Worm (Caenorhabditis elegans) whole organism, L4 larva: Measurements from ENCODE around the gene Y22D7AL.7.

Experiments used
- D1046.2 ChIP-seq: fragments of 200-800 bp; sonication (Bioruptor generic); IDR thresholded peaks from 2 replicates; pipeline ENCODE4 v1.3.6; 2022; ENCODE audit warnings: missing genetic modification characterization, missing compliant biosample characterization
- F26F4.8 ChIP-seq: fragments of 200-800 bp; sonication (Bioruptor generic); conservative IDR thresholded peaks from 2 replicates; pipeline ENCODE4 v1.3.6; 2022; ENCODE audit warnings: missing genetic modification characterization, missing compliant biosample characterization
- F44E2.7 ChIP-seq: fragments of 200-800 bp; sonication (Bioruptor generic); IDR thresholded peaks from 2 replicates; pipeline ENCODE4 v2.1.2; 2022; ENCODE audit warnings: missing genetic modification characterization, missing compliant biosample characterization
- T20F7.1 ChIP-seq: fragments of 200-800 bp; sonication (Bioruptor generic); optimal IDR thresholded peaks from 2 replicates; lab custom pipeline; 2018; ENCODE audit warnings: mild to moderate bottlenecking, missing genetic modification characterization, missing compliant biosample characterization
- Y75B8A.6 ChIP-seq: fragments of 200-800 bp; sonication (Bioruptor generic); IDR thresholded peaks from 2 replicates; pipeline ENCODE4 v1.3.6; 2022; ENCODE audit warnings: missing genetic modification reagents, missing genetic modification characterization, missing compliant biosample characterization
- aha-1 ChIP-seq: fragments of 150-350 bp; peaks from one replicate; lab custom pipeline; 2014; ENCODE audit warnings: missing biosample characterization, missing genetic modification characterization
- aly-2 ChIP-seq: sonication (generic microtip); optimal IDR thresholded peaks from 2 replicates; lab custom pipeline; 2018; ENCODE audit warnings: missing biosample characterization, missing genetic modification characterization
- ama-1 ChIP-seq: fragments of 150-350 bp; optimal IDR thresholded peaks from 2 replicates; lab custom pipeline; 2014; ENCODE audit warnings: inconsistent platforms, mixed read lengths
- ceh-20 ChIP-seq: fragments of 200-800 bp; sonication (Bioruptor generic); IDR thresholded peaks from 2 replicates; pipeline ENCODE4 v1.3.6; 2022; ENCODE audit warnings: missing genetic modification reagents, missing genetic modification characterization, missing compliant biosample characterization
- ceh-62 ChIP-seq: sonication (generic microtip); optimal IDR thresholded peaks from 2 replicates; lab custom pipeline; 2017; ENCODE audit warnings: missing biosample characterization, missing genetic modification characterization
- cey-2 ChIP-seq: sonication (generic microtip); optimal IDR thresholded peaks from 3 replicates; lab custom pipeline; 2017; ENCODE audit warnings: missing genetic modification characterization, mild to moderate bottlenecking, missing compliant biosample characterization, antibody characterized with exemption, borderline replicate concordance; ENCODE audit not compliant: insufficient read depth
- daf-16 ChIP-seq, 3 experiments: sonication (generic microtip); optimal IDR thresholded peaks; 2 replicates each; lab custom pipeline; 2016 to 2017; ENCODE audit warnings: missing genetic modification characterization in 3 of 3, missing genetic modification reagents in 3 of 3, mild to moderate bottlenecking in 2 of 3, missing compliant biosample characterization in 2 of 3, missing biosample characterization in 1 of 3, moderate library complexity in 1 of 3
- dmd-6 ChIP-seq: fragments of 200-800 bp; sonication (Bioruptor generic); IDR thresholded peaks from 2 replicates; pipeline ENCODE4 v1.3.6; 2022; ENCODE audit warnings: missing genetic modification reagents, missing genetic modification characterization, missing compliant biosample characterization
- dve-1 ChIP-seq: sonication (generic microtip); optimal IDR thresholded peaks from 2 replicates; lab custom pipeline; 2017; ENCODE audit warnings: antibody characterized with exemption, mild to moderate bottlenecking, missing genetic modification characterization, missing compliant biosample characterization; ENCODE audit not compliant: insufficient read depth
- fkh-10 ChIP-seq: fragments of 150-350 bp; optimal IDR thresholded peaks from 2 replicates; lab custom pipeline; 2014; ENCODE audit warnings: missing biosample characterization, missing genetic modification reagents, missing genetic modification characterization
- hif-1 ChIP-seq, 2 experiments: sonication (generic microtip); optimal IDR thresholded peaks; 2 replicates each; lab custom pipeline; 2016 to 2017; ENCODE audit warnings: missing compliant biosample characterization in 2 of 2, missing genetic modification characterization in 2 of 2, missing genetic modification reagents in 2 of 2, missing genotype in 2 of 2, mild to moderate bottlenecking in 1 of 2
- hlh-11 ChIP-seq: fragments of 200-800 bp; sonication (Bioruptor generic); optimal IDR thresholded peaks from 2 replicates; lab custom pipeline; 2018; ENCODE audit warnings: mild to moderate bottlenecking, missing genetic modification characterization, missing compliant biosample characterization
- hlh-30 ChIP-seq: sonication (generic microtip); optimal IDR thresholded peaks from 2 replicates; lab custom pipeline; 2017; ENCODE audit warnings: antibody characterized with exemption, mild to moderate bottlenecking, missing genetic modification characterization, missing compliant biosample characterization; ENCODE audit not compliant: insufficient read depth
- jun-1 ChIP-seq: fragments of 150-350 bp; optimal IDR thresholded peaks from 2 replicates; lab custom pipeline; 2014; ENCODE audit warnings: missing biosample characterization, missing genetic modification reagents, missing genetic modification characterization
- lin-1 ChIP-seq: fragments of 200-800 bp; sonication (Bioruptor generic); IDR thresholded peaks from 2 replicates; pipeline ENCODE4 v1.3.6; 2022; ENCODE audit warnings: missing genetic modification reagents, missing genetic modification characterization, missing compliant biosample characterization
- lin-13 ChIP-seq: fragments of 150-350 bp; optimal IDR thresholded peaks from 2 replicates; lab custom pipeline; 2014; ENCODE audit warnings: missing biosample characterization, missing genetic modification reagents, missing genetic modification characterization
- lin-29 ChIP-seq: fragments of 200-800 bp; sonication (Bioruptor generic); IDR thresholded peaks from 2 replicates; pipeline ENCODE4 v1.3.6; 2022; ENCODE audit warnings: missing genetic modification reagents, missing genetic modification characterization, missing compliant biosample characterization
- mdt-29 ChIP-seq: fragments of 200-800 bp; sonication (Bioruptor generic); IDR thresholded peaks from 2 replicates; pipeline ENCODE4 v1.3.6; 2022; ENCODE audit warnings: missing genetic modification reagents, missing genetic modification characterization, missing compliant biosample characterization
- nhr-10 ChIP-seq: fragments of 150-350 bp; optimal IDR thresholded peaks from 2 replicates; lab custom pipeline; 2014; ENCODE audit warnings: missing biosample characterization, missing genetic modification characterization
- nhr-102 ChIP-seq: sonication (generic microtip); optimal IDR thresholded peaks from 2 replicates; lab custom pipeline; 2016; ENCODE audit warnings: mild to moderate bottlenecking, missing genetic modification characterization, moderate library complexity, missing compliant biosample characterization
- nhr-25 ChIP-seq: sonication (generic microtip); optimal IDR thresholded peaks from 2 replicates; lab custom pipeline; 2017; ENCODE audit warnings: missing genetic modification characterization, mild to moderate bottlenecking, missing compliant biosample characterization, antibody characterized with exemption, moderate library complexity, borderline replicate concordance; ENCODE audit not compliant: insufficient read depth
- nhr-28 ChIP-seq: fragments of 150-350 bp; optimal IDR thresholded peaks from 2 replicates; lab custom pipeline; 2014; ENCODE audit warnings: missing biosample characterization, missing genetic modification characterization
- nhr-48 ChIP-seq: sonication (generic microtip); optimal IDR thresholded peaks from 2 replicates; lab custom pipeline; 2016; ENCODE audit warnings: mild to moderate bottlenecking, missing genetic modification characterization, missing compliant biosample characterization
- nhr-6 ChIP-seq: fragments of 150-350 bp; optimal IDR thresholded peaks from 2 replicates; lab custom pipeline; 2014; ENCODE audit warnings: missing biosample characterization, missing genetic modification characterization
- nhr-77 ChIP-seq: fragments of 150-350 bp; optimal IDR thresholded peaks from 2 replicates; lab custom pipeline; 2014; ENCODE audit warnings: missing biosample characterization, missing genetic modification characterization
- pha-4 ChIP-seq, 2 experiments: fragments of 150-350 bp in 1 of 2; fragments of 200-800 bp in 1 of 2; sonication (Bioruptor generic) in 1 of 2; IDR thresholded peaks in 1 of 2; optimal IDR thresholded peaks in 1 of 2; 2 replicates each; pipeline versions ENCODE4 v1.3.6 to Lab custom; 2014 to 2022; ENCODE audit warnings: missing genetic modification characterization in 2 of 2, missing genetic modification reagents in 2 of 2, missing biosample characterization in 1 of 2, missing compliant biosample characterization in 1 of 2
- php-3 ChIP-seq: fragments of 200-800 bp; sonication (Bioruptor generic); IDR thresholded peaks from 2 replicates; pipeline ENCODE4 v1.3.6; 2022; ENCODE audit warnings: missing genetic modification reagents, missing genetic modification characterization, missing compliant biosample characterization
- pqm-1 ChIP-seq: sonication (generic microtip); optimal IDR thresholded peaks from 2 replicates; lab custom pipeline; 2017; ENCODE audit warnings: missing biosample characterization, missing genetic modification characterization
- rbr-2 ChIP-seq: sonication (generic microtip); optimal IDR thresholded peaks from 2 replicates; lab custom pipeline; 2016; ENCODE audit warnings: missing genotype, missing genetic modification characterization, missing compliant biosample characterization
- saeg-2 ChIP-seq: fragments of 200-800 bp; sonication (Bioruptor generic); IDR thresholded peaks from 2 replicates; pipeline ENCODE4 v1.3.6; 2022; ENCODE audit warnings: missing genetic modification reagents, missing genetic modification characterization, missing compliant biosample characterization
- spr-1 ChIP-seq: sonication (generic microtip); optimal IDR thresholded peaks from 2 replicates; lab custom pipeline; 2016; ENCODE audit warnings: mild to moderate bottlenecking, missing genetic modification characterization, missing compliant biosample characterization
- spr-3 ChIP-seq: fragments of 200-800 bp; sonication (Bioruptor generic); optimal IDR thresholded peaks from 2 replicates; lab custom pipeline; 2018; ENCODE audit warnings: mild to moderate bottlenecking, missing genetic modification characterization, missing compliant biosample characterization
- tra-1 ChIP-seq: fragments of 200-800 bp; sonication (Bioruptor generic); IDR thresholded peaks from 2 replicates; pipeline ENCODE4 v1.3.6; 2022; ENCODE audit warnings: missing genetic modification reagents, missing genetic modification characterization, missing compliant biosample characterization
- vab-7 ChIP-seq: fragments of 200-800 bp; sonication (Bioruptor generic); IDR thresholded peaks from 2 replicates; pipeline ENCODE4 v1.3.6; 2022; ENCODE audit warnings: missing genetic modification reagents, missing genetic modification characterization, missing compliant biosample characterization
- zip-11 ChIP-seq: fragments of 200-800 bp; sonication (Bioruptor generic); IDR thresholded peaks from 2 replicates; pipeline ENCODE4 v1.3.6; 2022; ENCODE audit warnings: missing genetic modification characterization, missing compliant biosample characterization
- zip-2 ChIP-seq: fragments of 150-350 bp; optimal IDR thresholded peaks from 2 replicates; lab custom pipeline; 2014; ENCODE audit warnings: missing biosample characterization, missing genetic modification characterization

Gene Y22D7AL.7

ce11 chrIII:1601464-1602169 is 25.1 kb downstream of the Y22D7AL.7 start (continued):
- peak; percentile 62 for TF ChIP-seq spr-3 (GFP tag; lab: Kevin White, UChicago)
- TF ChIP-seq D1046.2 (GFP tag; lab: Robert Waterston, UW): peak; percentile 78
- TF ChIP-seq aly-2 (tag; lab: Kevin White, UChicago): no peak
- no peak for TF ChIP-seq saeg-2 (GFP tag; lab: Robert Waterston, UW)
- TF ChIP-seq ceh-20 (GFP tag; lab: Robert Waterston, UW): peak; percentile 75
- TF ChIP-seq lin-1: 0 out of 2 replicates have a peak, but pooled peaks have one; percentile 66
- 0 out of 2 replicates have a peak, but pooled peaks have one; percentile 47 for TF ChIP-seq lin-29 (GFP tag; lab: Robert Waterston, UW)
- peak; percentile 94 for TF ChIP-seq F26F4.8
- TF ChIP-seq zip-11: no peak
- TF ChIP-seq dve-1: no peak
- peak; percentile 85 for TF ChIP-seq mdt-29 (GFP tag; lab: Robert Waterston, UW)
- TF ChIP-seq Y75B8A.6 (GFP tag; lab: Robert Waterston, UW): peak; percentile 91
- TF ChIP-seq tra-1 (GFP tag; lab: Robert Waterston, UW): peak; percentile 90
- TF ChIP-seq spr-1: peak; percentile 45
- no peak for TF ChIP-seq ama-1 (lab: Kevin White, UChicago)
- TF ChIP-seq fkh-10: no peak
- peak in 1 of 2 experiments; percentile 33 for TF ChIP-seq hif-1 (tag; optimal IDR thresholded peaks at IDR 0.05; lab: Kevin White, UChicago)
- no peak for TF ChIP-seq nhr-10
- no peak for TF ChIP-seq jun-1 (tag; lab: Kevin White, UChicago)
- peak; percentile 93; the same call in 1 of the 2 replicates for TF ChIP-seq F44E2.7
- peak; percentile 92 for TF ChIP-seq aha-1
- peak; percentile 21 for TF ChIP-seq nhr-48
- no peak for TF ChIP-seq ceh-62 (tag; lab: Kevin White, UChicago)
- TF ChIP-seq vab-7 (GFP tag; lab: Robert Waterston, UW): peak; percentile 91
- TF ChIP-seq, all 104 proteins: peak for 57

- TF ChIP-seq nhr-28 (tag; lab: Kevin White, UChicago): peak; percentile 83
- TF ChIP-seq lin-13 (GFP tag; lab: Kevin White, UChicago): peak; percentile 44
- TF ChIP-seq fkh-10: no peak
- TF ChIP-seq T20F7.1 (GFP tag; lab: Kevin White, UChicago): peak; percentile 9
- TF ChIP-seq nhr-102 (tag; lab: Kevin White, UChicago): no peak
- peak; percentile 44 for TF ChIP-seq nhr-6
- no peak for TF ChIP-seq daf-16 (GFP tag; optimal IDR thresholded peaks at IDR 0.05; lab: Kevin White, UChicago)
- peak; percentile 93 for TF ChIP-seq daf-16 (tag; optimal IDR thresholded peaks at IDR 0.05; lab: Kevin White, UChicago)
- TF ChIP-seq hlh-30 (tag; lab: Kevin White, UChicago): peak; percentile 50
- TF ChIP-seq pha-4 (GFP tag; IDR thresholded peaks at IDR 0.05; lab: Robert Waterston, UW): no peak
- TF ChIP-seq pha-4 (tag; optimal IDR thresholded peaks at IDR 0.05; lab: Kevin White, UChicago): peak; percentile 20
- TF ChIP-seq dmd-6: peak; percentile 47
- TF ChIP-seq vab-7 (GFP tag; lab: Robert Waterston, UW): no peak
- no peak for TF ChIP-seq rbr-2
- peak; percentile 81 for TF ChIP-seq dve-1
- TF ChIP-seq cey-2 (tag; lab: Kevin White, UChicago): no peak
- TF ChIP-seq nhr-77: peak; percentile 38
- peak; percentile 37 for TF ChIP-seq hlh-11 (tag; lab: Kevin White, UChicago)
- no peak for TF ChIP-seq nhr-25 (tag; lab: Kevin White, UChicago)
- 0 out of 2 replicates have a peak, but pooled peaks have one; percentile 20 for TF ChIP-seq tra-1 (GFP tag; lab: Robert Waterston, UW)
- TF ChIP-seq zip-2 (tag; lab: Kevin White, UChicago): no peak
- peak; percentile 84 for TF ChIP-seq php-3 (GFP tag; lab: Robert Waterston, UW)
- peak; percentile 67 for TF ChIP-seq pqm-1 (tag; lab: Kevin White, UChicago)
- no peak for TF ChIP-seq nhr-10
Observed at ce11 chrIII:1602682-1603081, 26.1 kb downstream of the Y22D7AL.7 start.
